Fruit fly (Drosophila melanogaster): ENCODE data around the gene Nab2.

Nab2 gene

dm6 chr3R:24271071-24271470 lies 47.1 kb downstream of the Nab2 start, which contains the start of gene jar (continued):
- TF ChIP-seq net (GFP tag; optimal IDR thresholded peaks at IDR 0.05) (no peak), Gug (GFP tag; IDR thresholded peaks at IDR 0.05) (no peak), lz (GFP tag; optimal IDR thresholded peaks at IDR 0.05) (no peak), pdm3 (GFP tag; optimal IDR thresholded peaks at IDR 0.05) (no peak), CG11294 (GFP tag; IDR thresholded peaks at IDR 0.05) (no peak), cyc (GFP tag; optimal IDR thresholded peaks at IDR 0.05) (no peak), ss (GFP tag; optimal IDR thresholded peaks at IDR 0.05) (peak; percentile 26 to 39)

DNA sequence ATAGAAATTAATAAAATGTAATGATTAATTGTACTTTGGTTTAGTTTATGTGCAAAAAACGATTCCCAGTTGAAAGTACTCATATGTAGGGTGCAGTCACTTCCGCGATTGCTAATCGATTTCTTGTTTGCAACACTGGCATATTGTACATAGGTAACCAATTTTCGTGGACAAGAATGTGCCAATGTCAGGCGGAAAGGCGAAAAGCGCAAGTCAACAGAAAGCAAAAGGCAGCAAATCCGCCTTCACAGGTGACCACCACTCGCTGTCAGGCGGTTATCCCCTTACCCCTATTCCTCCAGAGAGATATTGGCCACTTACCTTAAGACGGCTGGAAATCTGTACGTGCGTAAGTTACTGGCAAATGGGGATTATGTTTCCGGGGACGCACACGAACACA lies 47.6 kb downstream of the Nab2 start:
- TF ChIP-seq acj6 (GFP tag; optimal IDR thresholded peaks at IDR 0.05) (no peak), CG11762 (GFP tag; optimal IDR thresholded peaks at IDR 0.05; ENCODE audit: insufficient read depth) (no peak), CG6808 (GFP tag; optimal IDR thresholded peaks at IDR 0.05) (no peak), fkh (GFP tag; optimal IDR thresholded peaks at IDR 0.05) (no peak), CG31627 (GFP tag; optimal IDR thresholded peaks at IDR 0.05) (no peak), Hr39 (GFP tag; optimal IDR thresholded peaks at IDR 0.05) (no peak), svp (GFP tag) (no peak), Hr4 (GFP tag; optimal IDR thresholded peaks at IDR 0.05) (no peak)

- TF ChIP-seq fkh (GFP tag; optimal IDR thresholded peaks at IDR 0.05) (peak; percentile 80), ss (GFP tag; optimal IDR thresholded peaks at IDR 0.05) (peak in 1 of 2 experiments; percentile 27), fd59A (GFP tag; optimal IDR thresholded peaks at IDR 0.05) (no peak), Ets96B (tag; optimal IDR thresholded peaks at IDR 0.05) (no peak), Gug (GFP tag; IDR thresholded peaks at IDR 0.05) (no peak)
Observed at dm6 chr3R:24270034-24270433, 48.2 kb downstream of the Nab2 start.

dm6 chr3R:24268293-24268692 lies 49.9 kb downstream of the Nab2 start:
- TF ChIP-seq CG10669 (GFP tag; optimal IDR thresholded peaks at IDR 0.05) = no peak
- TF ChIP-seq CG1621 (tag; optimal IDR thresholded peaks at IDR 0.05) = no peak
- TF ChIP-seq CG3919 (GFP tag; optimal IDR thresholded peaks at IDR 0.05) = no peak
- TF ChIP-seq ss (GFP tag; optimal IDR thresholded peaks at IDR 0.05) = no peak
- TF ChIP-seq Hr4 (GFP tag; optimal IDR thresholded peaks at IDR 0.05) = no peak
- no peak for TF ChIP-seq Gug (GFP tag; IDR thresholded peaks at IDR 0.05)
- TF ChIP-seq CG31627 (GFP tag; optimal IDR thresholded peaks at IDR 0.05) = no peak
- TF ChIP-seq Sox102F (GFP tag; optimal IDR thresholded peaks at IDR 0.05) = no peak
- TF ChIP-seq Eip93F (GFP tag; optimal IDR thresholded peaks at IDR 0.05) = peak; percentile 28
- no peak for TF ChIP-seq salr (GFP tag; optimal IDR thresholded peaks at IDR 0.05)
- no peak for TF ChIP-seq CG6808 (GFP tag; optimal IDR thresholded peaks at IDR 0.05)
- TF ChIP-seq Ets96B (tag; optimal IDR thresholded peaks at IDR 0.05) = no peak
- peak; percentile 51 for TF ChIP-seq fkh (GFP tag; optimal IDR thresholded peaks at IDR 0.05)
- TF ChIP-seq Eip78C (GFP tag) = no peak
- no peak for TF ChIP-seq CG10631 (GFP tag; optimal IDR thresholded peaks at IDR 0.05)

- TF ChIP-seq lz (GFP tag; optimal IDR thresholded peaks at IDR 0.05) (no peak), acj6 (GFP tag; optimal IDR thresholded peaks at IDR 0.05) (no peak), dsx (GFP tag; optimal IDR thresholded peaks at IDR 0.05; ENCODE audit: poor library complexity, severe bottlenecking) (no peak), esn (GFP tag; optimal IDR thresholded peaks at IDR 0.05) (no peak), Hr4 (GFP tag; optimal IDR thresholded peaks at IDR 0.05) (no peak), CG1621 (tag; optimal IDR thresholded peaks at IDR 0.05) (no peak), CG11294 (GFP tag; IDR thresholded peaks at IDR 0.05) (no peak), vri (GFP tag; optimal IDR thresholded peaks at IDR 0.05) (no peak), Sox15 (GFP tag; optimal IDR thresholded peaks at IDR 0.05) (no peak), CG6163 (GFP tag; IDR thresholded peaks at IDR 0.05) (no peak), CG4318 (GFP tag; optimal IDR thresholded peaks at IDR 0.05) (no peak), CG11902 (GFP tag; optimal IDR thresholded peaks at IDR 0.05) (no peak)
Observed at dm6 chr3R:24267580-24268202, 50.5 kb downstream of the Nab2 start.

Data from whole organism, prepupa.